Worm (Caenorhabditis elegans) whole organism, L1 larva: ENCODE results near the gene jip-1.

Source experiments
- aha-1 ChIP-seq: fragments of 150-350 bp; optimal IDR thresholded peaks from 2 replicates; lab custom pipeline; 2014; ENCODE audit warnings: missing biosample characterization, missing genetic modification characterization
- ceh-82 ChIP-seq, 3 experiments: fragments of 150-350 bp in 1 of 3; sonication (generic microtip) in 2 of 3; optimal IDR thresholded peaks; 2 replicates each; lab custom pipeline; 2014 to 2017; ENCODE audit warnings: missing biosample characterization in 3 of 3, missing genetic modification characterization in 3 of 3
- fkh-4 ChIP-seq: sonication (generic microtip); optimal IDR thresholded peaks from 2 replicates; lab custom pipeline; 2016; ENCODE audit warnings: missing compliant biosample characterization, missing genetic modification characterization, borderline replicate concordance
- lir-3 ChIP-seq: sonication (generic microtip); optimal IDR thresholded peaks from 2 replicates; lab custom pipeline; 2016; ENCODE audit warnings: mild to moderate bottlenecking, missing genetic modification characterization, moderate library complexity, missing compliant biosample characterization; ENCODE audit not compliant: poor library complexity
- lsy-2 ChIP-seq, 2 experiments: fragments of 150-350 bp; optimal IDR thresholded peaks; 2 replicates each; lab custom pipeline; 2014; ENCODE audit warnings: missing biosample characterization in 2 of 2, missing genetic modification characterization in 2 of 2
- pax-3 ChIP-seq: fragments of 200-800 bp; sonication (Bioruptor generic); optimal IDR thresholded peaks from 2 replicates; lab custom pipeline; 2018; ENCODE audit warnings: mild to moderate bottlenecking, missing genetic modification characterization, moderate library complexity, missing compliant biosample characterization
- pqm-1 ChIP-seq: sonication (generic microtip); optimal IDR thresholded peaks from 3 replicates; lab custom pipeline; 2017; ENCODE audit warnings: missing biosample characterization, missing genetic modification characterization
- zag-1 ChIP-seq: fragments of 150-350 bp; optimal IDR thresholded peaks from 2 replicates; lab custom pipeline; 2014; ENCODE audit warnings: missing biosample characterization, missing genetic modification characterization

ce11 chrII:1325604-1326003 is 1.2 kb upstream of the jip-1 start:
- TF ChIP-seq pqm-1 = no peak
- no peak for TF ChIP-seq fkh-4 (tag; lab: Kevin White, UChicago)
- TF ChIP-seq zag-1 (tag; lab: Kevin White, UChicago) = no peak
- no peak for TF ChIP-seq pax-3 (tag; lab: Kevin White, UChicago)
- no peak for TF ChIP-seq lsy-2 (tag; optimal IDR thresholded peaks at IDR 0.05; lab: Kevin White, UChicago)
- no peak for TF ChIP-seq lir-3 (tag; lab: Kevin White, UChicago)
- no peak for TF ChIP-seq aha-1 (tag; lab: Kevin White, UChicago)
- no peak for TF ChIP-seq ceh-82 (tag; optimal IDR thresholded peaks at IDR 0.05; lab: Kevin White, UChicago)
